Worm (Caenorhabditis elegans) whole organism, L4 larva: ENCODE measurements around the gene abf-6.

Source experiments
- F10B5.3 ChIP-seq: sonication (generic microtip); optimal IDR thresholded peaks from 2 replicates; lab custom pipeline; 2016; ENCODE audit warnings: mild to moderate bottlenecking, missing genetic modification characterization, missing compliant biosample characterization
- F37D6.2 ChIP-seq: sonication (generic microtip); optimal IDR thresholded peaks from 2 replicates; lab custom pipeline; 2016; ENCODE audit warnings: mild to moderate bottlenecking, missing genetic modification characterization, missing compliant biosample characterization
- F49E8.2 ChIP-seq: sonication (generic microtip); optimal IDR thresholded peaks from 2 replicates; lab custom pipeline; 2016; ENCODE audit warnings: missing compliant biosample characterization, mild to moderate bottlenecking, missing genetic modification characterization, borderline replicate concordance
- R02D3.7 ChIP-seq: fragments of 150-350 bp; sonication (generic microtip); optimal IDR thresholded peaks from 3 replicates; lab custom pipeline; 2014; ENCODE audit warnings: missing biosample characterization, missing genetic modification characterization
- Y5F2A.4 ChIP-seq: fragments of 200-800 bp; sonication (Bioruptor generic); optimal IDR thresholded peaks from 2 replicates; lab custom pipeline; 2018; ENCODE audit warnings: mild to moderate bottlenecking, missing genetic modification characterization, missing compliant biosample characterization
- ZK337.2 ChIP-seq: fragments of 200-800 bp; sonication (Bioruptor generic); IDR thresholded peaks from 2 replicates; pipeline ENCODE4 v1.3.6; 2022; ENCODE audit warnings: missing genetic modification reagents, missing genetic modification characterization, missing compliant biosample characterization
- aha-1 ChIP-seq: fragments of 150-350 bp; peaks from one replicate; lab custom pipeline; 2014; ENCODE audit warnings: missing biosample characterization, missing genetic modification characterization
- attf-4 ChIP-seq: sonication (generic microtip); optimal IDR thresholded peaks from 3 replicates; lab custom pipeline; 2017; ENCODE audit warnings: missing biosample characterization, missing genetic modification characterization
- ceh-44 ChIP-seq: fragments of 200-800 bp; sonication (Bioruptor generic); IDR thresholded peaks from 2 replicates; pipeline ENCODE4 v1.3.6; 2022; ENCODE audit warnings: missing genetic modification reagents, missing genetic modification characterization, missing compliant biosample characterization
- daf-16 ChIP-seq, 3 experiments: sonication (generic microtip); optimal IDR thresholded peaks; 2 replicates each; lab custom pipeline; 2016 to 2017; ENCODE audit warnings: missing genetic modification characterization in 3 of 3, missing genetic modification reagents in 3 of 3, mild to moderate bottlenecking in 2 of 3, missing compliant biosample characterization in 2 of 3, missing biosample characterization in 1 of 3, moderate library complexity in 1 of 3
- daf-19 ChIP-seq: fragments of 200-800 bp; sonication (Bioruptor generic); conservative IDR thresholded peaks from 2 replicates; pipeline ENCODE4 v1.3.6; 2022; ENCODE audit warnings: missing genetic modification characterization, missing compliant biosample characterization
- daf-8 ChIP-seq: fragments of 200-800 bp; sonication (Bioruptor generic); IDR thresholded peaks from 2 replicates; pipeline ENCODE4 v1.3.6; 2022; ENCODE audit warnings: missing genetic modification characterization, missing compliant biosample characterization
- dmd-8 ChIP-seq: fragments of 200-800 bp; sonication (Bioruptor generic); IDR thresholded peaks from 2 replicates; pipeline ENCODE4 v1.3.6; 2022; ENCODE audit warnings: missing genetic modification characterization, missing compliant biosample characterization
- duxl-1 ChIP-seq: sonication (generic microtip); optimal IDR thresholded peaks from 2 replicates; lab custom pipeline; 2016; ENCODE audit warnings: mild to moderate bottlenecking, missing genetic modification characterization, moderate library complexity, missing compliant biosample characterization; ENCODE audit not compliant: poor library complexity
- dve-1 ChIP-seq: sonication (generic microtip); optimal IDR thresholded peaks from 2 replicates; lab custom pipeline; 2017; ENCODE audit warnings: antibody characterized with exemption, mild to moderate bottlenecking, missing genetic modification characterization, missing compliant biosample characterization; ENCODE audit not compliant: insufficient read depth
- egl-43 ChIP-seq: fragments of 200-800 bp; sonication (Bioruptor generic); IDR thresholded peaks from 2 replicates; pipeline ENCODE4 v1.3.6; 2022; ENCODE audit warnings: missing genetic modification reagents, missing genetic modification characterization, missing compliant biosample characterization
- fkh-10 ChIP-seq: fragments of 150-350 bp; optimal IDR thresholded peaks from 2 replicates; lab custom pipeline; 2014; ENCODE audit warnings: missing biosample characterization, missing genetic modification reagents, missing genetic modification characterization
- gei-8 ChIP-seq: fragments of 200-800 bp; sonication (Bioruptor generic); optimal IDR thresholded peaks from 2 replicates; lab custom pipeline; 2018; ENCODE audit warnings: mild to moderate bottlenecking, missing genetic modification characterization, missing compliant biosample characterization
- hif-1 ChIP-seq, 2 experiments: sonication (generic microtip); optimal IDR thresholded peaks; 2 replicates each; lab custom pipeline; 2016 to 2017; ENCODE audit warnings: missing compliant biosample characterization in 2 of 2, missing genetic modification characterization in 2 of 2, missing genetic modification reagents in 2 of 2, missing genotype in 2 of 2, mild to moderate bottlenecking in 1 of 2
- hlh-11 ChIP-seq: fragments of 200-800 bp; sonication (Bioruptor generic); optimal IDR thresholded peaks from 2 replicates; lab custom pipeline; 2018; ENCODE audit warnings: mild to moderate bottlenecking, missing genetic modification characterization, missing compliant biosample characterization
- hlh-30 ChIP-seq: sonication (generic microtip); optimal IDR thresholded peaks from 2 replicates; lab custom pipeline; 2017; ENCODE audit warnings: antibody characterized with exemption, mild to moderate bottlenecking, missing genetic modification characterization, missing compliant biosample characterization; ENCODE audit not compliant: insufficient read depth
- jun-1 ChIP-seq: fragments of 150-350 bp; optimal IDR thresholded peaks from 2 replicates; lab custom pipeline; 2014; ENCODE audit warnings: missing biosample characterization, missing genetic modification reagents, missing genetic modification characterization
- lim-7 ChIP-seq: fragments of 200-800 bp; sonication (Bioruptor generic); IDR thresholded peaks from 2 replicates; pipeline ENCODE4 v1.3.6; 2022; ENCODE audit warnings: missing genetic modification characterization, missing compliant biosample characterization
- lin-29 ChIP-seq: fragments of 200-800 bp; sonication (Bioruptor generic); IDR thresholded peaks from 2 replicates; pipeline ENCODE4 v1.3.6; 2022; ENCODE audit warnings: missing genetic modification reagents, missing genetic modification characterization, missing compliant biosample characterization
- mdl-1 ChIP-seq, 2 experiments: fragments of 150-350 bp in 1 of 2; sonication (generic microtip) in 1 of 2; optimal IDR thresholded peaks; 2 replicates each; lab custom pipeline; 2014 to 2017; ENCODE audit warnings: missing biosample characterization in 2 of 2, missing genetic modification characterization in 2 of 2
- mep-1 ChIP-seq: fragments of 150-350 bp; sonication (generic microtip); optimal IDR thresholded peaks from 3 replicates; lab custom pipeline; 2014; ENCODE audit warnings: missing biosample characterization, missing genetic modification characterization
- mxl-2 ChIP-seq: fragments of 200-800 bp; sonication (Bioruptor generic); conservative IDR thresholded peaks from 2 replicates; pipeline ENCODE4 v1.3.6; 2022; ENCODE audit warnings: missing genetic modification reagents, missing genetic modification characterization, missing compliant biosample characterization
- mxl-3 ChIP-seq: fragments of 200-800 bp; sonication (Bioruptor generic); optimal IDR thresholded peaks from 2 replicates; lab custom pipeline; 2018; ENCODE audit warnings: mild to moderate bottlenecking, missing genetic modification characterization, missing compliant biosample characterization
- nhr-10 ChIP-seq: fragments of 150-350 bp; optimal IDR thresholded peaks from 2 replicates; lab custom pipeline; 2014; ENCODE audit warnings: missing biosample characterization, missing genetic modification characterization
- nhr-102 ChIP-seq: sonication (generic microtip); optimal IDR thresholded peaks from 2 replicates; lab custom pipeline; 2016; ENCODE audit warnings: mild to moderate bottlenecking, missing genetic modification characterization, moderate library complexity, missing compliant biosample characterization
- nhr-111 ChIP-seq: fragments of 200-800 bp; sonication (Bioruptor generic); optimal IDR thresholded peaks from 2 replicates; lab custom pipeline; 2018; ENCODE audit warnings: mild to moderate bottlenecking, missing genetic modification characterization, missing compliant biosample characterization
- nhr-28 ChIP-seq: fragments of 150-350 bp; optimal IDR thresholded peaks from 2 replicates; lab custom pipeline; 2014; ENCODE audit warnings: missing biosample characterization, missing genetic modification characterization
- nhr-48 ChIP-seq: sonication (generic microtip); optimal IDR thresholded peaks from 2 replicates; lab custom pipeline; 2016; ENCODE audit warnings: mild to moderate bottlenecking, missing genetic modification characterization, missing compliant biosample characterization
- pha-4 ChIP-seq, 2 experiments: fragments of 150-350 bp in 1 of 2; fragments of 200-800 bp in 1 of 2; sonication (Bioruptor generic) in 1 of 2; IDR thresholded peaks in 1 of 2; optimal IDR thresholded peaks in 1 of 2; 2 replicates each; pipeline versions ENCODE4 v1.3.6 to Lab custom; 2014 to 2022; ENCODE audit warnings: missing genetic modification characterization in 2 of 2, missing genetic modification reagents in 2 of 2, missing biosample characterization in 1 of 2, missing compliant biosample characterization in 1 of 2
- php-3 ChIP-seq: fragments of 200-800 bp; sonication (Bioruptor generic); IDR thresholded peaks from 2 replicates; pipeline ENCODE4 v1.3.6; 2022; ENCODE audit warnings: missing genetic modification reagents, missing genetic modification characterization, missing compliant biosample characterization
- pqm-1 ChIP-seq: sonication (generic microtip); optimal IDR thresholded peaks from 2 replicates; lab custom pipeline; 2017; ENCODE audit warnings: missing biosample characterization, missing genetic modification characterization
- set-16 ChIP-seq: fragments of 200-800 bp; sonication (Bioruptor generic); IDR thresholded peaks from 2 replicates; pipeline ENCODE4 v1.3.6; 2022; ENCODE audit warnings: missing genetic modification reagents, missing genetic modification characterization, missing compliant biosample characterization
- skn-1 ChIP-seq: fragments of 150-350 bp; optimal IDR thresholded peaks from 2 replicates; lab custom pipeline; 2014; ENCODE audit warnings: missing biosample characterization, missing genetic modification characterization
- spr-1 ChIP-seq: sonication (generic microtip); optimal IDR thresholded peaks from 2 replicates; lab custom pipeline; 2016; ENCODE audit warnings: mild to moderate bottlenecking, missing genetic modification characterization, missing compliant biosample characterization
- tra-1 ChIP-seq: fragments of 200-800 bp; sonication (Bioruptor generic); IDR thresholded peaks from 2 replicates; pipeline ENCODE4 v1.3.6; 2022; ENCODE audit warnings: missing genetic modification reagents, missing genetic modification characterization, missing compliant biosample characterization
- unc-130 ChIP-seq: sonication (generic microtip); optimal IDR thresholded peaks from 2 replicates; lab custom pipeline; 2016; ENCODE audit warnings: missing genetic modification reagents, missing genetic modification characterization, missing compliant biosample characterization
- zfp-3 ChIP-seq: fragments of 200-800 bp; sonication (Bioruptor generic); conservative IDR thresholded peaks from 2 replicates; pipeline ENCODE4 v1.3.6; 2022; ENCODE audit warnings: missing genetic modification reagents, missing genetic modification characterization, missing compliant biosample characterization
- ztf-11 ChIP-seq: fragments of 150-350 bp; optimal IDR thresholded peaks from 2 replicates; lab custom pipeline; 2014; ENCODE audit warnings: missing biosample characterization, missing genetic modification characterization

abf-6 gene

DNA sequence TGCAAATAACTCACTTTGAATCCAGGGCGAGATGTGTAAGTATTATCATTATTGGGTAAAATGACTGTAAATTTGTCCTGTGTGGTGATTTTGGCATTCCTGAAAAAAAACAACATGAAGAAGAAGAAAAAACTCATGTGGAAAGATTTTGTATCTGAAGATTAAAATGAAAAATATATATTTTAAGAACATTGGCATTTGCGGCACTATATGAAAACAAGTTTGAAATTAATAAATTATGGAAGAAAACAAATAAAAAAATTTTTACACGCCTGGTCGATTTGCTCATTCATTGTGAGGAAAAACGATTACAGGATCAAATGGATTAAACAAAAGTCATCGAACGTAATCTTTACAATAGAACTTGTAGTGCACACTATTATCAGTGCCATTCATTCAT, 24.2 kb upstream of the abf-6 start, which contains the start of gene ilc-17.1:
Gene ilc-17.1, minus strand, starts transcription at position 101 of the 400 bp plus-strand sequence.
- TF ChIP-seq aha-1 (tag; lab: Kevin White, UChicago): no peak
- no peak for TF ChIP-seq unc-130
- no peak for TF ChIP-seq jun-1 (tag; lab: Kevin White, UChicago)
- TF ChIP-seq skn-1 (tag; lab: Kevin White, UChicago): no peak
- no peak for TF ChIP-seq zfp-3 (GFP tag; lab: Robert Waterston, UW)
- no peak for TF ChIP-seq duxl-1 (tag; lab: Kevin White, UChicago)

DNA sequence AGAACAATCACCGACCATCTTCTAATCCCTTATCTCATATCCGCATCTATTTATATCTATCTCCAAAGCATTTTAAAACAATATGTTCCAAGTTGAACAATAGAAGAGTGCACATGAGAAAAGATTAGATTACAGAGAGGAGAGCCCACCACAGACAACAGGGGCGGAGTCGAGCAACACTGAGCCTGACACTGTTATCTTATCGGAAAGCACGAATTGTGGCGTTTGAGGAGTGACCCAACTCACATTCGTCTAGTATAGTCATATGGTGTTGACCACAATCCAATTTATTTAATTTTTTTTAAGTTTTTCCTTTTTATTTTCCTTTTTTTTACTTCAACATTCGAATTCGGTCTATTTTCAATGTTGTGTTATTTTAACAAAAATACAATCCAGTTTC, 13.2 kb upstream of the abf-6 start:
- TF ChIP-seq mxl-2 (GFP tag; lab: Robert Waterston, UW): no peak
- no peak for TF ChIP-seq F10B5.3 (tag; lab: Kevin White, UChicago)
- TF ChIP-seq nhr-28 (tag; lab: Kevin White, UChicago): peak; percentile 10
- TF ChIP-seq zfp-3 (GFP tag; lab: Robert Waterston, UW): no peak
- no peak for TF ChIP-seq F37D6.2 (tag; lab: Kevin White, UChicago)
- TF ChIP-seq hlh-30 (tag; lab: Kevin White, UChicago): peak; percentile 60
- TF ChIP-seq dve-1 (tag; lab: Kevin White, UChicago): peak; percentile 76
- TF ChIP-seq hlh-11: peak; percentile 83
- no peak for TF ChIP-seq php-3 (GFP tag; lab: Robert Waterston, UW)
- no peak for TF ChIP-seq ztf-11 (tag; lab: Kevin White, UChicago)
- TF ChIP-seq set-16 (GFP tag; lab: Robert Waterston, UW): no peak
- TF ChIP-seq fkh-10 (GFP tag; lab: Kevin White, UChicago): no peak
- TF ChIP-seq nhr-10 (tag; lab: Kevin White, UChicago): no peak
- TF ChIP-seq gei-8 (GFP tag; lab: Kevin White, UChicago): no peak
- TF ChIP-seq F49E8.2 (tag; lab: Kevin White, UChicago): no peak
- TF ChIP-seq daf-16 (GFP tag; optimal IDR thresholded peaks at IDR 0.05; lab: Kevin White, UChicago): no peak
- peak; percentile 87 for TF ChIP-seq daf-16 (tag; optimal IDR thresholded peaks at IDR 0.05; lab: Kevin White, UChicago)
- TF ChIP-seq, all 104 proteins: peak for 5

DNA sequence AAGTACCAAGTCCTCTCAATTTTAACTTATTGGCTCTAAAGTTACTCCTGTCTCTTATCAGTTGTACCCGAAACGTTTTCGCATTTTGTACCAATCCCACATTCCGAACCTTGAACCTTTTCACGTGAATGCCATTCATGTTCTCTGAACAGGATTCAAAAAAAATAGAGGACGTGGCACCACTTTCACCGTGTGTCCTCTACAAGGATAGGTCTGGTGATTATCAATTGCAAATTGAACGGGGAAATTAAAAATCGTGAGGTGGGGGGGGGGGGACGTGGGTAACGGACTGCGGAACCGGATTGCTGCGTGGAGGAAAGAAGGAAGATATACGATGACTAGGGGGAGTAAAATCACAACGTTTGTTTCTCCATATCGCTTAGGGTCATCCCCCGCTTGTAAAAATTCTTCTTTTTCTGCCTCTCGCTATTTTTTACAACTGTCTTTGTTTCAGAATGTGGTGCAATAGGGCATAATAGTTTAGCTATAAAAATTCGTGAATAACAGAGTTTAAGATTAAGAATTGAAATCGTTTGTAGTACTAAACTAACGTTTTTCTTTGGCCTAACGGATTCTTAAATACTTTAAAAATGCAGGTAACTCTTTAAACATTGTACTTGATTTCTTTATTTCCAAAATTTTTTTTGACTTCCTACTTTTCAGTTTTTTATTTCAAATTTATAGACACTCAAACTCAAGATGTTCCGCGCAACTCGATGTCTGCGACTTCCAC, 12.0 kb upstream of the abf-6 start, which contains the start of gene alh-13:
Gene alh-13, plus strand, starts transcription at position 683 of the 733 bp plus-strand sequence.
- TF ChIP-seq attf-4 (tag; lab: Kevin White, UChicago) (no peak), ztf-11 (tag; lab: Kevin White, UChicago) (no peak), mdl-1 (tag; optimal IDR thresholded peaks at IDR 0.05; lab: Kevin White, UChicago) (peak in 1 of 2 experiments; percentile 40), ceh-44 (GFP tag; lab: Robert Waterston, UW) (no peak), mxl-3 (GFP tag; lab: Kevin White, UChicago) (peak; percentile 77), nhr-111 (GFP tag; lab: Kevin White, UChicago) (no peak), nhr-10 (tag; lab: Kevin White, UChicago) (no peak), R02D3.7 (tag; lab: Kevin White, UChicago) (no peak), mxl-2 (GFP tag; lab: Robert Waterston, UW) (no peak), pqm-1 (tag; lab: Kevin White, UChicago) (no peak), nhr-48 (tag; lab: Kevin White, UChicago) (peak; percentile 58), Y5F2A.4 (GFP tag; lab: Kevin White, UChicago) (no peak), spr-1 (tag; lab: Kevin White, UChicago) (no peak), lim-7 (GFP tag; lab: Robert Waterston, UW) (no peak), aha-1 (tag; lab: Kevin White, UChicago) (no peak), hif-1 (tag; optimal IDR thresholded peaks at IDR 0.05; lab: Kevin White, UChicago) (no peak), egl-43 (no peak), daf-19 (GFP tag; lab: Robert Waterston, UW) (no peak), mep-1 (no peak), tra-1 (GFP tag; lab: Robert Waterston, UW) (0 out of 2 replicates have a peak, but pooled peaks have one; percentile 19), pha-4 (GFP tag; IDR thresholded peaks at IDR 0.05; lab: Robert Waterston, UW) (no peak), pha-4 (tag; optimal IDR thresholded peaks at IDR 0.05; lab: Kevin White, UChicago) (no peak), hlh-30 (tag; lab: Kevin White, UChicago) (peak; percentile 70), dve-1 (tag; lab: Kevin White, UChicago) (peak; percentile 42), nhr-28 (tag; lab: Kevin White, UChicago) (peak; percentile 64), daf-8 (GFP tag; lab: Robert Waterston, UW) (no peak), hlh-11 (peak; percentile 76), dmd-8 (GFP tag; lab: Robert Waterston, UW) (no peak), lin-29 (no peak), nhr-102 (no peak), ZK337.2 (GFP tag; lab: Robert Waterston, UW) (no peak), F10B5.3 (tag; lab: Kevin White, UChicago) (no peak)
